Worm (Caenorhabditis elegans): ENCODE data around the gene col-115.
A peak's percentile ranks its signal among the peaks of the same experiment; 100 is the strongest.

col-115 gene

DNA sequence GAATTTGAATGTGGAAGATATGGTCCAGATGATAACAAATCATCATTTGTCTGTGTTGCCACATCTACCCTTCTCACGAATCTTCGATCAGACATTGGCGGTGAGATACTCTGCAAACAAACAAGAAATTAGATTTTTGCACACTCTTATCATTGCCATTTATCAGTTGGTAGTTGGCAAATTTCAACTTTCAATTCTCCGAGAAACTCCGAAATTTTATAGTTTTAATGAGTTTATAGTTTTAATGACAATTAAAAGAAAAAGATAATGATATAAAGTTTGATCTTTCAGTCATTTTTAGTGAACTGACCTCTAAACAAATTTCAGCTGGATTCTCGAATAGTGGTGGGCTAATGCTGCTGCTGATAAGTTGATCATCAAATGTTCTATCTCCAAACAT lies 35.4 kb downstream of the col-115 start:
- TF ChIP-seq nhr-80 (tag; optimal IDR thresholded peaks at IDR 0.05) (peak; percentile 48), lin-54 (GFP tag; optimal IDR thresholded peaks at IDR 0.05) (no peak), T26A5.8 (tag; optimal IDR thresholded peaks at IDR 0.05) (no peak), lsl-1 (GFP tag; optimal IDR thresholded peaks at IDR 0.05) (no peak), zfh-2 (GFP tag; conservative IDR thresholded peaks at IDR 0.05) (no peak)

DNA sequence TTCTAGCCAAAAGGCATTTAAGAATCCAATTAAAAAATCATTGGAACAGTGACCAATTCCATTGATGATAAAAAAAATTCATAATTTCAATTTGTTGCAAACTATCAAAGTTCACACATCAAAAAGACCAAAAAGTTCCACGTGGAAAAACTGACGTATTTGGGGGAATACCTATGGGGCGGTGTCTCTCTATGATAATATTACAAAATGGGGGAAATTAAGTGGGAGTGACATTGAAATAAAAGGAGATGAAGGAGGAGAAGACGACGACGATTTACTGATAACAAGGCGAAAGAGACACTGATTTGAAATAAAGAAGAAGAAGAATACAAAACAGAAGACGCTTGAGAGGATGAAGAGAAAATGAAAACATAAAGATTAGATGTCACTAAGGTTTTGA lies 37.9 kb downstream of the col-115 start:
- TF ChIP-seq nhr-80 (tag; optimal IDR thresholded peaks at IDR 0.05), result peak; percentile 80
- peak; percentile 63 to 89 for TF ChIP-seq let-607 (tag; optimal IDR thresholded peaks at IDR 0.05)
- peak; percentile 17 for TF ChIP-seq lin-40 (tag; optimal IDR thresholded peaks at IDR 0.05)
- no peak for TF ChIP-seq Y53G8AR.9 (GFP tag; conservative IDR thresholded peaks at IDR 0.05)
- peak; percentile 21 for TF ChIP-seq atf-7 (tag; optimal IDR thresholded peaks at IDR 0.05)
- no peak for TF ChIP-seq hmg-1.2 (GFP tag; IDR thresholded peaks at IDR 0.05)

DNA sequence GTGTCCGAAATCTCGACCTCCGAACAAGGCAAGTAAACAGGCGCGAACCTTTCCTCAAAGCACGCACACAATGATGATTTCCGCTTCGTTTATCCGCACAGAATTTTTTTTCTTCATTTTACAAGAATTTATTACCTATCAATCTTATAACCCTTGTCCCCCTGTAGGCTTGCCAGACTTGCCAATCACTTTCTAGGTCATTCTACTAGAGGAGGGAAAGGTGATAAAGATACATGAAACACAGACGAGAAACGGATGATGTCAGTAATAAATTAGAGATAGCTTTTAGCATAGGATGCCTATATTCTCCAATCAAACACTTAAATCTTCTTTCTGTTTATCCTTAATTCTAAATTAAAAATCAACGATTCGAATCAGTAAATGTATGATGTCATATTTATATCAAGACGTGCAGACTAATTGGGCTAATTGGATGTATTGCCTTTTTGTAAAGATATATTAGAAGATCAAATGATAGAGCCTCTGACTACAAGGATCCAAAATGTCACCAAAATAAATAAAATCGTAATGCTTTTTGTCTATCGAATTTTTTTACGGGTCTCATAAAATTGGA lies 38.9 kb downstream of the col-115 start:
- TF ChIP-seq bed-2 (GFP tag; IDR thresholded peaks at IDR 0.05) (no peak), hmg-1.2 (GFP tag; IDR thresholded peaks at IDR 0.05) (no peak), nhr-27 (tag; optimal IDR thresholded peaks at IDR 0.05) (no peak), F37B4.10 (GFP tag; IDR thresholded peaks at IDR 0.05) (no peak), tbp1 (GFP tag; optimal IDR thresholded peaks at IDR 0.05) (no peak), lsy-27 (tag; optimal IDR thresholded peaks at IDR 0.05; ENCODE audit: borderline replicate concordance, insufficient read depth) (no peak), ceh-91 (GFP tag; IDR thresholded peaks at IDR 0.05) (no peak), B0336.3 (GFP tag; IDR thresholded peaks at IDR 0.05) (no peak), aptf-2 (GFP tag; conservative IDR thresholded peaks at IDR 0.05) (no peak), lsl-1 (GFP tag; optimal IDR thresholded peaks at IDR 0.05) (no peak), Y56A3A.18 (GFP tag; IDR thresholded peaks at IDR 0.05) (no peak), mxl-1 (tag; optimal IDR thresholded peaks at IDR 0.05) (no peak), F39B2.1 (GFP tag; IDR thresholded peaks at IDR 0.05) (no peak), B0019.2 (GFP tag; conservative IDR thresholded peaks at IDR 0.05) (no peak), hmg-20 (GFP tag; IDR thresholded peaks at IDR 0.05) (no peak), lir-1 (GFP tag; conservative IDR thresholded peaks at IDR 0.05) (no peak), ccch-3 (GFP tag; optimal IDR thresholded peaks at IDR 0.05) (no peak), rec-8 (tag; optimal IDR thresholded peaks at IDR 0.05) (no peak), B0261.1 (tag; optimal IDR thresholded peaks at IDR 0.05) (no peak), ztf-18 (tag; optimal IDR thresholded peaks at IDR 0.05) (no peak)

DNA sequence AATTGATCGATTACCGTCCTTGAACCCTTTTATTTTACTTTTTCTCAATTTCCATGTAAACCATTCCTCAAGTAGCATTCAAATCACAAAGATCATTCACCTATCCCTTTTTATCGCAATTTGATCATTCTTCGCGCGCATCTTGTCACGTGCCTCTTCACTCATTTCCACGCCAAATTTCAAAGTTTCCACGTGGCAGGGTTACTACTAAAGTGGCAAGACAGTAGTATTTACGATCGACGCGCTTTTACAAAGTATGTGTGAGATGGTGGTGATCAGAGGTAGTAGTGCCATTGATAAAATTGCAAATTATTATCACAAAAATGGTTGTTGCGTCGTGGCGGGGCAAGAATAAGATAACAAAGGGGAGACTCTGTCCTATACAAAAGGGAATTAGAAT lies 39.9 kb downstream of the col-115 start:
- peak; percentile 63 for TF ChIP-seq lin-40 (tag; optimal IDR thresholded peaks at IDR 0.05)
- no peak for TF ChIP-seq ZK185.1 (tag; optimal IDR thresholded peaks at IDR 0.05; ENCODE audit: poor library complexity, severe bottlenecking)
- TF ChIP-seq ztf-26 (tag; optimal IDR thresholded peaks at IDR 0.05), result peak; percentile 84
- TF ChIP-seq K11D2.4 (GFP tag; IDR thresholded peaks at IDR 0.05), result 0 out of 2 replicates have a peak, but pooled peaks have one; percentile 16
- no peak for TF ChIP-seq tbx-9 (tag; optimal IDR thresholded peaks at IDR 0.05; ENCODE audit: borderline replicate concordance)
- peak; percentile 86 for TF ChIP-seq somi-1 (GFP tag; optimal IDR thresholded peaks at IDR 0.05)
- TF ChIP-seq B0336.3 (GFP tag; IDR thresholded peaks at IDR 0.05), result no peak
- TF ChIP-seq ztf-22 (GFP tag; optimal IDR thresholded peaks at IDR 0.05), result no peak
- peak; percentile 71 for TF ChIP-seq nhr-80 (tag; optimal IDR thresholded peaks at IDR 0.05)
